Fruit fly (Drosophila melanogaster) S2 (cell line): Measurements from ENCODE around the gene RapGAP1.

Experiments used
- CG8478 ChIP-seq: fragments of >200 bp; optimal IDR thresholded peaks from 2 replicates; lab custom pipeline; 2018
- CTCF ChIP-seq, 2 experiments: fragments of >200 bp; optimal IDR thresholded peaks; 2 replicates each; lab custom pipeline; 2018

dm6 chr2L:7598260-7598659 is 19.5 kb upstream of the RapGAP1 start:
- TF ChIP-seq CG8478 (lab: Kevin White, UChicago) (no peak), CTCF (optimal IDR thresholded peaks at IDR 0.05; lab: Kevin White, UChicago) (no peak)
